Worm (Caenorhabditis elegans) whole organism, mixed stage, embryonic: Measurements from ENCODE around the gene cal-2.

ENCODE experiments used
- bed-3 ChIP-seq: fragments of 200-800 bp; sonication (Bioruptor generic); optimal IDR thresholded peaks from 3 replicates; lab custom pipeline; 2018; ENCODE audit warnings: mild to moderate bottlenecking, missing genetic modification characterization, moderate library complexity, missing compliant biosample characterization
- elt-1 ChIP-seq: sonication (generic microtip); optimal IDR thresholded peaks from 2 replicates; lab custom pipeline; 2017; ENCODE audit warnings: missing genetic modification characterization, mild to moderate bottlenecking, missing compliant biosample characterization, antibody characterized with exemption, moderate library complexity, borderline replicate concordance; ENCODE audit not compliant: insufficient read depth
- elt-3 ChIP-seq: fragments of 150-350 bp; optimal IDR thresholded peaks from 2 replicates; lab custom pipeline; 2014; ENCODE audit warnings: missing biosample characterization, missing genetic modification characterization
- nhr-28 ChIP-seq: fragments of 150-350 bp; optimal IDR thresholded peaks from 2 replicates; lab custom pipeline; 2014; ENCODE audit warnings: missing biosample characterization, missing genetic modification characterization
- snpc-4 ChIP-seq: fragments of 150-350 bp; optimal IDR thresholded peaks from 2 replicates; lab custom pipeline; 2014; ENCODE audit warnings: missing biosample characterization, missing genetic modification characterization
- sptf-1 ChIP-seq: sonication (generic microtip); optimal IDR thresholded peaks from 2 replicates; lab custom pipeline; 2017; ENCODE audit warnings: mild to moderate bottlenecking, missing genetic modification characterization, moderate library complexity, missing compliant biosample characterization
- ztf-11 ChIP-seq: fragments of 150-350 bp; optimal IDR thresholded peaks from 2 replicates; lab custom pipeline; 2014; ENCODE audit warnings: missing biosample characterization, missing genetic modification characterization

DNA sequence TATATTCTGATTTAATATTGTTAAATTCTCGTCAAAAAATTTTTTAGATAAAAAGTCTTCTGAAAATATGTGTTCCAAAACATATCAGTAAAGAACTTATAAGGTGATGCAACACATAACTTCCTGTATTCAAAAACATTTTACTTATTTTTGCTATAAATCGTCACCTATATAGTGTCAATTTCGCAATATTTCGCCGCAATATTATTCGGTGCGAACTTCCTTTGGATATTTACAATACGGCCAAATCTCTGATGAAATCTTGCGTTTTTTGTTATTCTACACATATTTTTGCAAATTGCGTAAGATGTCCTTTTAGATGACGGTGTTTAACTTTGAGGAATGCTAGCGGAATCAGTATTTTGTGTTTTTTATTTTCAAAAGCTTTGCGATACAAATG, 39.1 kb upstream of the cal-2 start:
- TF ChIP-seq nhr-28 (no peak), snpc-4 (tag; lab: Kevin White, UChicago) (no peak), bed-3 (GFP tag; lab: Kevin White, UChicago) (no peak), ztf-11 (no peak), sptf-1 (tag; lab: Kevin White, UChicago) (no peak), elt-1 (no peak), elt-3 (no peak)
